Fruit fly (Drosophila melanogaster) Kc167 (cell line): ENCODE results near the gene CG11251.

Source experiments
- Myc ChIP-seq: fragments of >200 bp; optimal IDR thresholded peaks from 2 replicates; lab custom pipeline; 2017; ENCODE audit warnings: missing external identifiers
- Sin3A ChIP-seq: fragments of >200 bp; optimal IDR thresholded peaks from 2 replicates; lab custom pipeline; 2018; ENCODE audit warnings: missing external identifiers
- h ChIP-seq: fragments of >200 bp; optimal IDR thresholded peaks from 3 replicates; lab custom pipeline; 2018; ENCODE audit warnings: missing external identifiers
- insv ChIP-seq: fragments of >200 bp; optimal IDR thresholded peaks from 3 replicates; lab custom pipeline; 2018; ENCODE audit warnings: missing external identifiers
- psq ChIP-seq: fragments of >200 bp; optimal IDR thresholded peaks from 2 replicates; lab custom pipeline; 2017; ENCODE audit warnings: missing external identifiers
- ttk ChIP-seq: sonication (Bioruptor generic); optimal IDR thresholded peaks from 2 replicates; lab custom pipeline; 2017; ENCODE audit warnings: missing external identifiers

dm6 chr3L:13099151-13099550 is 9.4 kb upstream of the CG11251 start:
- TF ChIP-seq Sin3A (lab: Kevin White, UChicago) (no peak), Myc (lab: Kevin White, UChicago) (no peak), h (lab: Kevin White, UChicago) (no peak), insv (lab: Kevin White, UChicago) (no peak), ttk (lab: Kevin White, UChicago) (no peak), psq (no peak)
